Worm (Caenorhabditis elegans) whole organism, young adult: Measurements from ENCODE around the gene nhr-28.

Experiments
- K12H6.12 ChIP-seq: fragments of 200-800 bp; sonication (Bioruptor generic); optimal IDR thresholded peaks from 2 replicates; lab custom pipeline; 2018; ENCODE audit warnings: mild to moderate bottlenecking, missing genetic modification characterization, missing compliant biosample characterization
- snpc-3.4 ChIP-seq: sonication (generic microtip); optimal IDR thresholded peaks from 2 replicates; lab custom pipeline; 2017; ENCODE audit warnings: missing genetic modification characterization, mild to moderate bottlenecking, missing compliant biosample characterization, antibody characterized with exemption, moderate library complexity, missing genotype, missing genetic modification reagents
- unc-62 ChIP-seq: fragments of 150-350 bp; optimal IDR thresholded peaks from 2 replicates; lab custom pipeline; 2014; ENCODE audit warnings: missing biosample characterization, missing genetic modification reagents, missing genetic modification characterization

DNA sequence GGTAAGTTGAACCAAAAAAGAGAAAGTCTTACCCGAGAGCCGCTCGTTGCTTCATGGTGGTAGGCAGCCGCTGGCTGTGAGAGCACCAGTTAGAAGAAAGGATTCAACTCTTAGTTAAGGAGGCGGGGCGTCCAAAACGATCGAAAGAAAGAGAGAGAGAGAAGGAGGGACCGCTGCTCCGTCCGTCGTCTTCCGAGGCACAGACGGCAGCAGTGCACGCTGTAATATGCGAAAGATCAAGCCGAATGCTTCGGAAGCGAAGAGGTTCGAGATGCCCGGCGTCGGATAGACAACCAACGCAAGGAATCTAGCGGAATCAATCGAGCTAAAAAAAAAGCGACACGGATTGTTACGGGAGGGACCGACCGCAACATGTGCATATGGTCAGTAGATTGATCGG, 34.5 kb downstream of the nhr-28 start, which contains the start of gene let-2:
- TF ChIP-seq snpc-3.4 (no peak), K12H6.12 (tag; lab: Kevin White, UChicago) (no peak), unc-62 (GFP tag; lab: Kevin White, UChicago) (no peak)
